Worm (Caenorhabditis elegans) whole organism, midembryonic: ENCODE data around the gene F08H9.4.

Experiments
- cog-1 ChIP-seq: sonication (generic microtip); optimal IDR thresholded peaks from 2 replicates; lab custom pipeline; 2016; ENCODE audit warnings: missing genetic modification characterization, missing compliant biosample characterization
- flt-1 ChIP-seq: fragments of 200-800 bp; sonication (Bioruptor generic); IDR thresholded peaks from 2 replicates; pipeline ENCODE4 v1.3.6; 2022; ENCODE audit warnings: missing genetic modification characterization, missing compliant biosample characterization
- klf-2 ChIP-seq: fragments of 200-800 bp; sonication (Bioruptor generic); conservative IDR thresholded peaks from 2 replicates; pipeline ENCODE4 v1.3.6; 2022; ENCODE audit warnings: missing genetic modification reagents, missing genetic modification characterization, missing compliant biosample characterization
- ref-1 ChIP-seq: fragments of 200-800 bp; sonication (Bioruptor generic); conservative IDR thresholded peaks from 2 replicates; pipeline ENCODE4 v1.3.6; 2022; ENCODE audit warnings: missing genetic modification reagents, missing genetic modification characterization, missing compliant biosample characterization
- tab-1 ChIP-seq: fragments of 200-800 bp; sonication (Bioruptor generic); IDR thresholded peaks from 2 replicates; pipeline ENCODE4 v1.3.6; 2022; ENCODE audit warnings: missing genetic modification characterization, missing compliant biosample characterization

ce11 chrV:14504120-14504519, 39.9 kb upstream of the F08H9.4 start:
- TF ChIP-seq tab-1 (GFP tag; lab: Robert Waterston, UW) = no peak
- no peak for TF ChIP-seq klf-2 (GFP tag; lab: Robert Waterston, UW)
- TF ChIP-seq flt-1 (GFP tag; lab: Robert Waterston, UW) = no peak
- no peak for TF ChIP-seq cog-1 (tag; lab: Kevin White, UChicago)
- TF ChIP-seq ref-1 (GFP tag; lab: Robert Waterston, UW) = no peak
